Worm (Caenorhabditis elegans): ENCODE results near the gene F40G9.18.

F40G9.18 gene

DNA sequence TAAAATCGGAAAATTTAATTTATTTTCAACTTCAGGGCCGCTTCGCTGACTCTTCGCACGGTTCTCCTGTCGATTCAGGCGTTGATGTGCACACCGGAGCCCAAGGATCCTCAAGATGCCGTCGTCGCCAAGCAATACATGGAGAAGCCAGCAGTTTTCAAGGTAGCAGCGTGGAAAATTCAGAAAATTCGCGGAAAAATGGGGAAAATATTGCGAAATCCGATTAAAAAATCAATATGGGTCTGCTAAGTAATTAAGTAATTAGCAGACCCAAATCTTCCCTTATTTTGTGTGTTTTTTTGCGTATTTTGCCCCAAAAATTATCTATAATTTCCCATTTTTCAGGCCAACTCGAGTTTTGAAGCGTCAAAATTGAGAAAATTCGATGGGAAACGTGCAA is 19.9 kb upstream of the F40G9.18 start:
- TF ChIP-seq unc-30 (tag; optimal IDR thresholded peaks at IDR 0.05) (no peak), C34B4.2 (tag; optimal IDR thresholded peaks at IDR 0.05) (no peak), nhr-77 (tag; optimal IDR thresholded peaks at IDR 0.05) (no peak), sup-37 (GFP tag; optimal IDR thresholded peaks at IDR 0.05) (no peak), hlh-4 (tag; optimal IDR thresholded peaks at IDR 0.05) (no peak), sptf-1 (tag; optimal IDR thresholded peaks at IDR 0.05) (no peak), nhr-237 (tag; optimal IDR thresholded peaks at IDR 0.05) (no peak), unc-62 (GFP tag; optimal IDR thresholded peaks at IDR 0.05) (no peak), lin-15B (tag; optimal IDR thresholded peaks at IDR 0.05) (no peak), hlh-17 (GFP tag; optimal IDR thresholded peaks at IDR 0.05; ENCODE audit: borderline replicate concordance) (no peak), fkh-10 (GFP tag; optimal IDR thresholded peaks at IDR 0.05) (no peak), fos-1 (tag; optimal IDR thresholded peaks at IDR 0.05) (no peak), sox-4 (tag; optimal IDR thresholded peaks at IDR 0.05) (no peak), aly-2 (tag; optimal IDR thresholded peaks at IDR 0.05) (no peak), lir-3 (tag; optimal IDR thresholded peaks at IDR 0.05; ENCODE audit: poor library complexity) (no peak), pax-3 (tag; optimal IDR thresholded peaks at IDR 0.05) (no peak), mab-9 (GFP tag; IDR thresholded peaks at IDR 0.05) (no peak)

DNA sequence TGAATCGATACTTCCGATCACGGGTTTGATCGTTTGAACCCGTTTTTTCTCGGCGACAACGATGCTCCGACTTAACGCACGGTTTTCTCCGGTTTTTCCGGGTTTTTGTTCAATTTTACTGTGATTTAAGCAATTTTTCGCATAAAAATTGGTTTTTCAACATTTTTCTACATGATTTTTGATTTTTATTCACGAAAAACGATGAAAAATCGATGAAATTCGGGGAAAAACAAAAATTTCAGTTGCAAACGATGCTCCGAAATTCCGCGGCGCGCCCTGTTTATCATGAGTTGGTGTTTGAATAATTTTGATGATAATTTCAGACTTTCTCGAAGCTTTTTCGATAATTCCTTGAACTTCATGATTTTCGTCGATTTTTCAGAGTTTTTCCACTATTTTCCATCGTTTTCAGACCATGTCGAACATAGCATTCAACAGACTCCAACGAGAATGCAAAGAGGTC is 19.1 kb upstream of the F40G9.18 start, which contains the start of gene ubc-20:
ubc-20 (plus strand) TSS at position 413 of the 463 bp plus-strand sequence.
- peak; percentile 39 for TF ChIP-seq nhr-47 (tag; optimal IDR thresholded peaks at IDR 0.05)
- no peak for TF ChIP-seq fkh-10 (GFP tag; optimal IDR thresholded peaks at IDR 0.05)
- TF ChIP-seq hpl-2 (GFP tag; optimal IDR thresholded peaks at IDR 0.05): no peak
- TF ChIP-seq nhr-85 (tag): peak; percentile 75
- no peak for TF ChIP-seq ceh-8 (GFP tag; optimal IDR thresholded peaks at IDR 0.05)
- peak; percentile 3 for TF ChIP-seq swsn-7 (tag; optimal IDR thresholded peaks at IDR 0.05)
- TF ChIP-seq xbp-1 (tag; optimal IDR thresholded peaks at IDR 0.05): peak; percentile 7
- TF ChIP-seq efl-1 (optimal IDR thresholded peaks at IDR 0.05): peak; percentile 12 to 39
- peak; percentile 20 to 34 for TF ChIP-seq efl-1 (GFP tag; optimal IDR thresholded peaks at IDR 0.05 in 1 of 2)
- TF ChIP-seq nhr-12 (tag; optimal IDR thresholded peaks at IDR 0.05): no peak
- TF ChIP-seq dpl-1 (GFP tag; optimal IDR thresholded peaks at IDR 0.05): peak in 2 of 3 experiments; percentile 24 to 50
- TF ChIP-seq nhr-71 (tag; optimal IDR thresholded peaks at IDR 0.05): peak; percentile 38
- TF ChIP-seq aly-2 (tag; optimal IDR thresholded peaks at IDR 0.05): no peak
- peak; percentile 12 for TF ChIP-seq blmp-1 (tag; optimal IDR thresholded peaks at IDR 0.05)
- TF ChIP-seq tbx-2 (tag; optimal IDR thresholded peaks at IDR 0.05): peak; percentile 22
- TF ChIP-seq fos-1 (tag; optimal IDR thresholded peaks at IDR 0.05): no peak
- no peak for TF ChIP-seq ets-5 (GFP tag; IDR thresholded peaks at IDR 0.05)
- TF ChIP-seq egl-27 (tag; optimal IDR thresholded peaks at IDR 0.05): no peak
- TF ChIP-seq lin-35 (GFP tag; optimal IDR thresholded peaks at IDR 0.05): peak; percentile 17 to 61
- TF ChIP-seq snu-23 (GFP tag; optimal IDR thresholded peaks at IDR 0.05): peak; percentile 48
- no peak for TF ChIP-seq ceh-88 (GFP tag; IDR thresholded peaks at IDR 0.05)
- TF ChIP-seq C16A3.4 (tag; optimal IDR thresholded peaks at IDR 0.05): peak; percentile 22
- TF ChIP-seq skn-1 (tag; optimal IDR thresholded peaks at IDR 0.05): peak; percentile 74
- TF ChIP-seq lsy-2 (tag; optimal IDR thresholded peaks at IDR 0.05): peak; percentile 21 to 57
- peak; percentile 38 for TF ChIP-seq irx-1 (tag; optimal IDR thresholded peaks at IDR 0.05)
- TF ChIP-seq Y116A8C.19 (tag; optimal IDR thresholded peaks at IDR 0.05; ENCODE audit: borderline replicate concordance): no peak
- no peak for TF ChIP-seq lin-14 (GFP tag; optimal IDR thresholded peaks at IDR 0.05)

DNA sequence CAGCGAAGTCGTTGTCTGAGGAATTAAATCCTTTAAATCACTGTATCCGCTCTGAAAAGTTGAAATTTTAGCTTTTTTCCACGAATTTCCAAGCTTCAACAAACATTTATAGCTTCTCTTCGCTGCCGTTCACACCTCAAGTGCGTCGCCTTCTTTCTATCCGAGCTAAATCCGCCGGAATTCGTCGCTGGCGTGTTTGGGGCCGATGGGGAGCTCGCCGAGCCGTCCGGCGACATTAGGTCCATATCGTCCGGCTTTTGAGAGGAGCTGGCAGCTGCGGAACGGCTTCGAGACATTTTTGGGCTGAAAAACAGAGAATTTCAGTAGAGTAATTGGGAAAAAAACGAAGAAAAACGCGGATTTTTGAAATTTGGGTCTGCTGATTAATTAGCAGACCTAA is 18.5 kb upstream of the F40G9.18 start, which contains the start of gene mxl-2:
mxl-2 (minus strand) TSS at position 303 of the 400 bp plus-strand sequence.
- TF ChIP-seq lin-13 (GFP tag; optimal IDR thresholded peaks at IDR 0.05) (no peak), efl-1 (optimal IDR thresholded peaks at IDR 0.05) (no peak), efl-1 (GFP tag; optimal IDR thresholded peaks at IDR 0.05 in 1 of 2) (peak in 1 of 2 experiments; percentile 22)

Data from whole organism, L1 larva.